Worm (Caenorhabditis elegans): ENCODE data around the gene Y38A10A.2.

Y38A10A.2 gene

DNA sequence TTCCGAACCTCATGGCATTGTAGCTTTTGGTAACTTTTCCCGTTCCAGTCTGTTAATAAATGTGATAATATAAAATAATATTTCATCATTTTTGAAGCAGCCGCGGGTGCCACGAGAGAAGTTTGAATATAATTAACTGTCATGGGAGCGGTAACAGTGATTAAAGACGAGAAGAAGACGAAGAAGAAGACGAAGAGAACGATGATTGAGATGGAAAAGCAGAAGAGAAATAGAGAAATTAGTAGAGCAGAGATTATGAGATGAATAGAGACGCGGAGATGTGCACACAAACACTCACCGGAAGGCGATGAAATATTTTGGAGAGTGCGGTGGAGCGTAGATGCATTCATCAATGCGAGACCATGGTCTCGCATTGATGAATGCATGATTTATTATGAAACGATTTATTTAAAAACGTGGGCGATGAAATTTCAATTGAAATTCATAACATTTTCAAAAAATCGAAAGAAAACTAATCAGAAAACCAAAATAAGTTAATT lies 10.0 kb downstream of the Y38A10A.2 start, which contains the start of gene seip-1:
Gene seip-1 (minus strand): TSS at position 51 of the 500 bp plus-strand sequence.
- TF ChIP-seq chd-7 (tag; optimal IDR thresholded peaks at IDR 0.05) = no peak
- no peak for TF ChIP-seq ceh-40 (GFP tag; IDR thresholded peaks at IDR 0.05)
- TF ChIP-seq madf-10 (tag; optimal IDR thresholded peaks at IDR 0.05) = peak; percentile 24
- TF ChIP-seq zfh-2 (GFP tag; conservative IDR thresholded peaks at IDR 0.05) = no peak
- TF ChIP-seq ztf-3 (GFP tag; optimal IDR thresholded peaks at IDR 0.05) = no peak
- peak; percentile 55; the same call in 1 of the 2 replicates for TF ChIP-seq pbrm-1 (GFP tag; IDR thresholded peaks at IDR 0.05)
- TF ChIP-seq F49E8.2 (tag; optimal IDR thresholded peaks at IDR 0.05; ENCODE audit: insufficient read depth) = no peak
- no peak for TF ChIP-seq nhr-27 (tag; optimal IDR thresholded peaks at IDR 0.05)
- no peak for TF ChIP-seq rpc-1 (optimal IDR thresholded peaks at IDR 0.05)
- no peak for TF ChIP-seq rpc-1 (tag; optimal IDR thresholded peaks at IDR 0.05)
- no peak for TF ChIP-seq lin-26 (GFP tag; IDR thresholded peaks at IDR 0.05)
- peak; percentile 95 for TF ChIP-seq mcd-1 (GFP tag; IDR thresholded peaks at IDR 0.05)
- peak; percentile 38 for TF ChIP-seq ZK185.1 (tag; optimal IDR thresholded peaks at IDR 0.05; ENCODE audit: poor library complexity, severe bottlenecking)
- peak; percentile 94 for TF ChIP-seq nhr-80 (tag; optimal IDR thresholded peaks at IDR 0.05)
- no peak for TF ChIP-seq ztf-22 (GFP tag; optimal IDR thresholded peaks at IDR 0.05)
- no peak for TF ChIP-seq gei-17 (GFP tag; optimal IDR thresholded peaks at IDR 0.05)
- TF ChIP-seq ceh-100 (GFP tag; IDR thresholded peaks at IDR 0.05) = no peak; the same call in 1 of the 2 replicates
- peak; percentile 61; the same call in 1 of the 2 replicates for TF ChIP-seq K11D2.4 (GFP tag; IDR thresholded peaks at IDR 0.05)
- no peak for TF ChIP-seq T26A5.8 (tag; optimal IDR thresholded peaks at IDR 0.05)
- TF ChIP-seq egl-44 (GFP tag; IDR thresholded peaks at IDR 0.05) = 0 out of 2 replicates have a peak, but pooled peaks have one; percentile 38
- no peak for TF ChIP-seq ztf-28 (GFP tag; IDR thresholded peaks at IDR 0.05)
- TF ChIP-seq snpc-1.1 (tag; optimal IDR thresholded peaks at IDR 0.05; ENCODE audit: insufficient read depth) = no peak
- TF ChIP-seq F10E7.11 (tag; optimal IDR thresholded peaks at IDR 0.05) = no peak
- TF ChIP-seq ama-1 (optimal IDR thresholded peaks at IDR 0.05) = peak; percentile 10
- TF ChIP-seq ama-1 (GFP tag; optimal IDR thresholded peaks at IDR 0.05) = no peak
- no peak for TF ChIP-seq fkh-3 (tag; optimal IDR thresholded peaks at IDR 0.05)
- no peak for TF ChIP-seq mes-4 (tag; optimal IDR thresholded peaks at IDR 0.05)
- TF ChIP-seq T07F8.4 (tag; optimal IDR thresholded peaks at IDR 0.05) = no peak
- no peak for TF ChIP-seq F22D6.2 (tag; optimal IDR thresholded peaks at IDR 0.05)
- TF ChIP-seq zim-3 (tag; optimal IDR thresholded peaks at IDR 0.05) = no peak
- TF ChIP-seq attf-5 (GFP tag; optimal IDR thresholded peaks at IDR 0.05) = peak; percentile 90
- no peak for TF ChIP-seq Y53G8AR.9 (GFP tag; conservative IDR thresholded peaks at IDR 0.05)
- TF ChIP-seq F57C9.4 (tag; optimal IDR thresholded peaks at IDR 0.05) = no peak
- TF ChIP-seq lsl-1 (GFP tag; optimal IDR thresholded peaks at IDR 0.05) = peak; percentile 37
- TF ChIP-seq egrh-3 (GFP tag; IDR thresholded peaks at IDR 0.05) = no peak
- no peak for TF ChIP-seq Y67H2A.10 (GFP tag; conservative IDR thresholded peaks at IDR 0.05)
- TF ChIP-seq ztf-18 (tag; optimal IDR thresholded peaks at IDR 0.05) = peak; percentile 36
- TF ChIP-seq atf-7 (tag; optimal IDR thresholded peaks at IDR 0.05) = no peak
- no peak for TF ChIP-seq tbx-9 (tag; optimal IDR thresholded peaks at IDR 0.05; ENCODE audit: borderline replicate concordance)
- no peak for TF ChIP-seq B0261.1 (tag; optimal IDR thresholded peaks at IDR 0.05)
- TF ChIP-seq dpl-1 (GFP tag; optimal IDR thresholded peaks at IDR 0.05) = no peak
- no peak for TF ChIP-seq attf-6 (GFP tag; IDR thresholded peaks at IDR 0.05)
- TF ChIP-seq hmg-20 (GFP tag; IDR thresholded peaks at IDR 0.05) = no peak
- no peak for TF ChIP-seq snpc-1.3 (tag; optimal IDR thresholded peaks at IDR 0.05; ENCODE audit: insufficient read depth)
- TF ChIP-seq lag-1 (GFP tag; IDR thresholded peaks at IDR 0.05) = no peak
- TF ChIP-seq hlh-26 (GFP tag; conservative IDR thresholded peaks at IDR 0.05) = no peak
- TF ChIP-seq Y95B8A.8 (GFP tag; IDR thresholded peaks at IDR 0.05) = 0 out of 2 replicates have a peak, but pooled peaks have one; percentile 57
- TF ChIP-seq ceh-79 (tag; optimal IDR thresholded peaks at IDR 0.05) = no peak
- TF ChIP-seq hmg-1.2 (GFP tag; IDR thresholded peaks at IDR 0.05) = peak; percentile 86; the same call in 1 of the 2 replicates
- TF ChIP-seq cebp-2 (GFP tag; IDR thresholded peaks at IDR 0.05) = no peak
